Fruit fly (Drosophila melanogaster) whole organism, prepupa: ENCODE data around the gene CG33688.
A peak's percentile ranks its signal among the peaks of the same experiment; 100 is the strongest.

Experiments
- Blimp-1 ChIP-seq: fragments of 200-800 bp; sonication (Bioruptor generic); optimal IDR thresholded peaks from 3 replicates; lab custom pipeline; 2017; ENCODE audit warnings: missing biosample characterization, missing genetic modification characterization, mild to moderate bottlenecking, moderate library complexity, missing genetic modification reagents
- CG10631 ChIP-seq: fragments of 200-800 bp; sonication (Bioruptor generic); optimal IDR thresholded peaks from 2 replicates; lab custom pipeline; 2016; ENCODE audit warnings: missing biosample characterization, missing genetic modification characterization
- CG10669 ChIP-seq: fragments of 200-800 bp; sonication (Bioruptor generic); optimal IDR thresholded peaks from 3 replicates; lab custom pipeline; 2018; ENCODE audit warnings: missing biosample characterization, mild to moderate bottlenecking, missing genetic modification characterization, moderate library complexity
- CG11762 ChIP-seq: fragments of 200-800 bp; sonication (Bioruptor generic); optimal IDR thresholded peaks from 3 replicates; lab custom pipeline; 2016; ENCODE audit warnings: missing biosample characterization, missing genetic modification characterization; ENCODE audit not compliant: insufficient read depth
- CG11902 ChIP-seq: fragments of 200-800 bp; sonication (Bioruptor generic); optimal IDR thresholded peaks from 3 replicates; lab custom pipeline; 2016; ENCODE audit warnings: missing biosample characterization, missing genetic modification characterization
- CG15336 ChIP-seq: fragments of 200-800 bp; sonication (Bioruptor generic); IDR thresholded peaks from 2 replicates; pipeline ENCODE4 v1.3.6; 2022; ENCODE audit warnings: missing biosample characterization, missing genetic modification characterization
- CG1621 ChIP-seq: fragments of 200-800 bp; sonication (Bioruptor generic); optimal IDR thresholded peaks from 3 replicates; lab custom pipeline; 2018; ENCODE audit warnings: missing biosample characterization, mild to moderate bottlenecking, missing genetic modification characterization
- CG16779 ChIP-seq: fragments of 200-800 bp; sonication (Bioruptor generic); optimal IDR thresholded peaks from 3 replicates; lab custom pipeline; 2017; ENCODE audit warnings: missing biosample characterization, mild to moderate bottlenecking, missing genetic modification characterization
- CG3032 ChIP-seq: fragments of 200-800 bp; optimal IDR thresholded peaks from 2 replicates; lab custom pipeline; 2019; ENCODE audit warnings: missing biosample characterization, mild to moderate bottlenecking, missing genetic modification characterization, moderate library complexity
- CG34406 ChIP-seq: fragments of 200-800 bp; sonication (Bioruptor generic); optimal IDR thresholded peaks from 3 replicates; lab custom pipeline; 2016; ENCODE audit warnings: missing biosample characterization, missing genetic modification characterization
- CG3919 ChIP-seq: fragments of 200-800 bp; sonication (Bioruptor generic); optimal IDR thresholded peaks from 3 replicates; lab custom pipeline; 2016; ENCODE audit warnings: missing biosample characterization, missing genetic modification characterization
- CG6163 ChIP-seq: fragments of 200-800 bp; sonication (Bioruptor generic); IDR thresholded peaks from 3 replicates; pipeline ENCODE4 v1.3.6; 2022; ENCODE audit warnings: missing biosample characterization, missing genetic modification characterization
- CG6276 ChIP-seq: fragments of 200-800 bp; sonication (Bioruptor generic); optimal IDR thresholded peaks from 2 replicates; lab custom pipeline; 2017; ENCODE audit warnings: missing biosample characterization, mild to moderate bottlenecking, missing genetic modification characterization
- CG6792 ChIP-seq: fragments of 200-800 bp; sonication (Bioruptor generic); optimal IDR thresholded peaks from 3 replicates; lab custom pipeline; 2016; ENCODE audit warnings: missing biosample characterization, missing genetic modification characterization
- CG6808 ChIP-seq: fragments of 200-800 bp; sonication (Bioruptor generic); optimal IDR thresholded peaks from 3 replicates; lab custom pipeline; 2017; ENCODE audit warnings: missing biosample characterization, missing genetic modification characterization, mild to moderate bottlenecking, moderate library complexity, missing genetic modification reagents
- CG6854 ChIP-seq: fragments of 200-800 bp; sonication (Bioruptor generic); optimal IDR thresholded peaks from 2 replicates; lab custom pipeline; 2017; ENCODE audit warnings: missing biosample characterization, mild to moderate bottlenecking, missing genetic modification characterization
- CG7368 ChIP-seq: fragments of 200-800 bp; sonication (Bioruptor generic); optimal IDR thresholded peaks from 3 replicates; lab custom pipeline; 2016; ENCODE audit warnings: missing biosample characterization, missing genetic modification characterization
- CG8119 ChIP-seq: fragments of 200-800 bp; sonication (Bioruptor generic); IDR thresholded peaks from 3 replicates; pipeline ENCODE4 v1.3.6; 2022; ENCODE audit warnings: missing biosample characterization, missing genetic modification characterization
- CG8319 ChIP-seq: fragments of 200-800 bp; sonication (Bioruptor generic); optimal IDR thresholded peaks from 3 replicates; lab custom pipeline; 2016; ENCODE audit warnings: missing biosample characterization, missing genetic modification characterization
- CG8632 ChIP-seq: fragments of 200-800 bp; sonication (Bioruptor generic); optimal IDR thresholded peaks from 3 replicates; lab custom pipeline; 2016; ENCODE audit warnings: missing biosample characterization, missing genetic modification characterization
- CG9139 ChIP-seq: fragments of 200-800 bp; sonication (Bioruptor generic); optimal IDR thresholded peaks from 3 replicates; lab custom pipeline; 2017; ENCODE audit warnings: missing biosample characterization, mild to moderate bottlenecking, missing genetic modification characterization
- Eip75B ChIP-seq: fragments of 200-800 bp; sonication (Bioruptor generic); optimal IDR thresholded peaks from 3 replicates; lab custom pipeline; 2016; ENCODE audit warnings: missing biosample characterization, missing genetic modification characterization
- Eip78C ChIP-seq: fragments of 200-800 bp; sonication (Bioruptor generic); peaks from one replicate; lab custom pipeline; 2016; ENCODE audit warnings: missing biosample characterization, missing genetic modification characterization
- Eip93F ChIP-seq: fragments of 200-800 bp; sonication (Bioruptor generic); optimal IDR thresholded peaks from 2 replicates; lab custom pipeline; 2016; ENCODE audit warnings: missing biosample characterization, mild to moderate bottlenecking, missing genetic modification characterization
- Ets21C ChIP-seq: fragments of 200-800 bp; sonication (Bioruptor generic); optimal IDR thresholded peaks from 3 replicates; lab custom pipeline; 2016; ENCODE audit warnings: missing biosample characterization, missing genetic modification characterization
- Ets96B ChIP-seq: fragments of 200-800 bp; optimal IDR thresholded peaks from 2 replicates; lab custom pipeline; 2019; ENCODE audit warnings: missing biosample characterization, mild to moderate bottlenecking, missing genetic modification characterization, moderate library complexity
- Gug ChIP-seq: fragments of 200-800 bp; sonication (Bioruptor generic); IDR thresholded peaks from 2 replicates; pipeline ENCODE4 v1.3.6; 2022; ENCODE audit warnings: missing biosample characterization, missing genetic modification characterization
- Hr38 ChIP-seq: sonication (Bioruptor generic); optimal IDR thresholded peaks from 2 replicates; lab custom pipeline; 2016; ENCODE audit warnings: missing biosample characterization, missing genetic modification characterization
- Hr39 ChIP-seq: fragments of 200-800 bp; sonication (Bioruptor generic); optimal IDR thresholded peaks from 2 replicates; lab custom pipeline; 2016; ENCODE audit warnings: missing biosample characterization, missing genetic modification characterization
- Lpt ChIP-seq: fragments of 200-800 bp; sonication (Bioruptor generic); optimal IDR thresholded peaks from 3 replicates; lab custom pipeline; 2016; ENCODE audit warnings: missing biosample characterization, missing genetic modification characterization
- Met ChIP-seq: fragments of 200-800 bp; sonication (Bioruptor generic); optimal IDR thresholded peaks from 3 replicates; lab custom pipeline; 2016; ENCODE audit warnings: missing biosample characterization, missing genetic modification characterization
- OdsH ChIP-seq: fragments of 200-800 bp; sonication (Bioruptor generic); optimal IDR thresholded peaks from 3 replicates; lab custom pipeline; 2016; ENCODE audit warnings: missing biosample characterization, missing genetic modification characterization
- Smox ChIP-seq: fragments of 200-800 bp; sonication (Bioruptor generic); optimal IDR thresholded peaks from 3 replicates; lab custom pipeline; 2016; ENCODE audit warnings: missing biosample characterization, missing genetic modification characterization
- Sox102F ChIP-seq: fragments of 200-800 bp; sonication (Bioruptor generic); optimal IDR thresholded peaks from 2 replicates; lab custom pipeline; 2016; ENCODE audit warnings: missing biosample characterization, mild to moderate bottlenecking, missing genetic modification characterization
- Sox14 ChIP-seq: fragments of 200-800 bp; sonication (Bioruptor generic); optimal IDR thresholded peaks from 3 replicates; lab custom pipeline; 2016; ENCODE audit warnings: missing biosample characterization, missing genetic modification characterization
- Sox15 ChIP-seq: fragments of 200-800 bp; sonication (Bioruptor generic); optimal IDR thresholded peaks from 3 replicates; lab custom pipeline; 2016; ENCODE audit warnings: missing biosample characterization, missing genetic modification characterization
- achi ChIP-seq: fragments of 200-800 bp; sonication (Bioruptor generic); optimal IDR thresholded peaks from 3 replicates; lab custom pipeline; 2016; ENCODE audit warnings: missing biosample characterization, missing genetic modification characterization
- acj6 ChIP-seq: fragments of 200-800 bp; sonication (Bioruptor generic); optimal IDR thresholded peaks from 3 replicates; lab custom pipeline; 2016; ENCODE audit warnings: missing biosample characterization, missing genetic modification characterization
- dac ChIP-seq: fragments of 200-800 bp; sonication (Bioruptor generic); optimal IDR thresholded peaks from 2 replicates; lab custom pipeline; 2017; ENCODE audit warnings: missing biosample characterization, mild to moderate bottlenecking, missing genetic modification characterization
- eg ChIP-seq: fragments of 200-800 bp; sonication (Bioruptor generic); IDR thresholded peaks from 3 replicates; pipeline ENCODE4 v1.3.6; 2022; ENCODE audit warnings: missing biosample characterization, missing genetic modification characterization
- esn ChIP-seq: fragments of 200-800 bp; sonication (Bioruptor generic); optimal IDR thresholded peaks from 2 replicates; lab custom pipeline; 2016; ENCODE audit warnings: missing biosample characterization, mild to moderate bottlenecking, missing genetic modification characterization, moderate library complexity
- fd59A ChIP-seq: fragments of 200-800 bp; sonication (Bioruptor generic); optimal IDR thresholded peaks from 2 replicates; lab custom pipeline; 2017; ENCODE audit warnings: missing biosample characterization, mild to moderate bottlenecking, missing genetic modification characterization, missing genetic modification reagents
- fd85E ChIP-seq: fragments of 200-800 bp; sonication (Bioruptor generic); optimal IDR thresholded peaks from 3 replicates; lab custom pipeline; 2016; ENCODE audit warnings: missing biosample characterization, missing genetic modification characterization
- net ChIP-seq: fragments of 200-800 bp; sonication (Bioruptor generic); optimal IDR thresholded peaks from 3 replicates; lab custom pipeline; 2016; ENCODE audit warnings: missing biosample characterization, missing genetic modification characterization
- pdm3 ChIP-seq: fragments of 200-800 bp; sonication (Bioruptor generic); optimal IDR thresholded peaks from 3 replicates; lab custom pipeline; 2016; ENCODE audit warnings: missing biosample characterization, missing genetic modification characterization
- spab ChIP-seq: fragments of 200-800 bp; sonication (Bioruptor generic); optimal IDR thresholded peaks from 2 replicates; lab custom pipeline; 2017; ENCODE audit warnings: missing biosample characterization, mild to moderate bottlenecking, missing genetic modification characterization, missing genetic modification reagents
- ss ChIP-seq, 2 experiments: fragments of 200-800 bp; sonication (Bioruptor generic); optimal IDR thresholded peaks; 2 replicates in 1 of 2; 3 replicates in 1 of 2; lab custom pipeline; 2017 to 2018; ENCODE audit warnings: mild to moderate bottlenecking in 2 of 2, missing biosample characterization in 2 of 2, missing genetic modification characterization in 2 of 2, moderate library complexity in 1 of 2
- svp ChIP-seq: fragments of 200-800 bp; sonication (Bioruptor generic); peaks from one replicate; lab custom pipeline; 2016; ENCODE audit warnings: missing biosample characterization, missing genetic modification characterization
- vri ChIP-seq: fragments of 200-800 bp; sonication (Bioruptor generic); optimal IDR thresholded peaks from 3 replicates; lab custom pipeline; 2016; ENCODE audit warnings: missing biosample characterization, mild to moderate bottlenecking, missing genetic modification characterization

Gene CG33688

DNA sequence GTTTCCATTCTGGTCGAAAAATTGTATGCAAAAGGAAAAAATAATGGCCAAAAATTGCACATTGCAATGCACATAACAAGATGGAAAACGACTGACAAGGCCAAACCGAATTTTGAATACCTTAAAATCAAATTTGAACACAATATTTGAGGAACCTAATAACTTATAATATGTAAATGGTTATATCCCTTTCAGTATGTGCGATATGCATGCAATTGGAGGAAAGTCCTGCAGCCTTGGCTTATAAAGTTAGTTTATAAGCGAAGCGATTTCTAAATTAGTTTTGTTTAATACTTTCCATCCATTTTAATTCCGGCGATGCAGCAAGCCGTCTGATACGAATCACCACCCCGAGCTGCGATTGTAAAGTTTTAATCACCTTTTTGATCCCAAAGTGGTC, 26.2 kb downstream of the CG33688 start:
- TF ChIP-seq Eip78C (GFP tag; lab: Kevin White, UChicago) = peak; percentile 60
- TF ChIP-seq ss (GFP tag; optimal IDR thresholded peaks at IDR 0.05; lab: Kevin White, UChicago) = no peak
- TF ChIP-seq CG7368 (GFP tag; lab: Kevin White, UChicago) = no peak
- peak; percentile 64 for TF ChIP-seq svp
- TF ChIP-seq, all 60 proteins: peak for 2

DNA sequence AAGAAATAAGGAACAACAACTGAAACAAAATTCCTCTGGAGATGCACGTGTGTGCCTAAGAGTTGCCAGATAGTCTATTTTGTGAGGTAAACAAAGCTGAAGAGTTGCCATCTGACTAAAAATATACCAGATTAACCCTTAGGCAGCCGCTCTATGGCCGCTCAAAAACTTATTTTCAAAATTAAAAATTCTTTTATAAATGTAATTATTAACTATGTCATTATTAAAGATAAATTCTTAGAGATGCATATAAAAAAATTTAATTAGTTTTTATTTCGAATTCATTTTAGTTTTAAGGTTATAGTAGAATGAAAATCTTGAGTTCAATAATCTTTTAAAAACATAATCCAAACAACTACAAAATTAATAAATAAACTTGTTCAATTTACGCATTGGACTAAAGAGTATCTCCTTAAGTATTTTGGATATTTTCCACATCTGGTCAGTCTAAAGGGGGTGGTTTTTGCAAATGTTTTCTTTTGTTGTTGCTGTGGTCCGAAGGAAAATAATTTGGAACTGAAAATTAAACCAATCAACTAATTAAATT, 29.7 kb downstream of the CG33688 start, which contains the start of gene Tmx3:
Tmx3 (plus strand) TSS at position 442 of the 547 bp plus-strand sequence.
- peak; percentile 82 for TF ChIP-seq CG34406
- peak; percentile 78 for TF ChIP-seq achi (GFP tag; lab: Kevin White, UChicago)
- TF ChIP-seq CG1621 (tag; lab: Kevin White, UChicago) = no peak
- TF ChIP-seq Sox14 (GFP tag; lab: Kevin White, UChicago) = peak; percentile 69
- peak; percentile 92 for TF ChIP-seq Eip78C (GFP tag; lab: Kevin White, UChicago)
- TF ChIP-seq CG6808 = peak; percentile 53
- TF ChIP-seq eg = no peak; the same call in 1 of the 3 replicates
- no peak for TF ChIP-seq Smox (GFP tag; lab: Kevin White, UChicago)
- peak; percentile 69 for TF ChIP-seq Hr39 (GFP tag; lab: Kevin White, UChicago)
- peak; percentile 42 for TF ChIP-seq Blimp-1 (GFP tag; lab: Kevin White, UChicago)
- TF ChIP-seq spab (GFP tag; lab: Kevin White, UChicago) = no peak
- peak; percentile 80 for TF ChIP-seq pdm3 (GFP tag; lab: Kevin White, UChicago)
- TF ChIP-seq CG3032 (tag; lab: Kevin White, UChicago) = peak; percentile 89
- no peak for TF ChIP-seq fd85E
- peak; percentile 64 for TF ChIP-seq CG11902 (GFP tag; lab: Kevin White, UChicago)
- peak; percentile 39 for TF ChIP-seq CG7368 (GFP tag; lab: Kevin White, UChicago)
- no peak for TF ChIP-seq Hr38 (GFP tag; lab: Kevin White, UChicago)
- peak; percentile 52 for TF ChIP-seq fd59A (GFP tag; lab: Kevin White, UChicago)
- TF ChIP-seq acj6 = peak; percentile 86
- TF ChIP-seq CG6792 (GFP tag; lab: Kevin White, UChicago) = peak; percentile 80
- TF ChIP-seq Sox15 = peak; percentile 74
- peak; percentile 29 for TF ChIP-seq Eip93F (GFP tag; lab: Kevin White, UChicago)
- TF ChIP-seq OdsH (GFP tag; lab: Kevin White, UChicago) = peak; percentile 89
- peak; percentile 83 for TF ChIP-seq esn (GFP tag; lab: Kevin White, UChicago)
- TF ChIP-seq vri (GFP tag; lab: Kevin White, UChicago) = no peak
- TF ChIP-seq CG8632 (GFP tag; lab: Kevin White, UChicago) = peak; percentile 80
- TF ChIP-seq CG8319 (GFP tag; lab: Kevin White, UChicago) = peak; percentile 44
- peak; percentile 60 for TF ChIP-seq Ets21C (GFP tag; lab: Kevin White, UChicago)
- TF ChIP-seq CG6276 (GFP tag; lab: Kevin White, UChicago) = no peak
- TF ChIP-seq dac (GFP tag; lab: Kevin White, UChicago) = peak; percentile 65
- TF ChIP-seq Sox102F (GFP tag; lab: Kevin White, UChicago) = peak; percentile 58
- peak; percentile 76 for TF ChIP-seq Met
- TF ChIP-seq CG10669 (GFP tag; lab: Kevin White, UChicago) = peak; percentile 71
- peak; percentile 41 for TF ChIP-seq CG11762
- peak; percentile 93; the same call in 2 of the 3 replicates for TF ChIP-seq CG6163 (GFP tag; lab: Robert Waterston, UW)
- peak; percentile 67 for TF ChIP-seq Eip75B (GFP tag; lab: Kevin White, UChicago)
- peak; percentile 89 for TF ChIP-seq Gug
- no peak for TF ChIP-seq CG6854 (GFP tag; lab: Kevin White, UChicago)
- no peak for TF ChIP-seq CG16779 (tag; lab: Kevin White, UChicago)
- peak; percentile 84; the same call in 2 of the 3 replicates for TF ChIP-seq CG8119
- peak; percentile 55 for TF ChIP-seq CG3919 (GFP tag; lab: Kevin White, UChicago)
- peak; percentile 75 for TF ChIP-seq net (GFP tag; lab: Kevin White, UChicago)
- TF ChIP-seq Lpt (GFP tag; lab: Kevin White, UChicago) = no peak
- TF ChIP-seq CG10631 (GFP tag; lab: Kevin White, UChicago) = peak; percentile 91
- peak; percentile 85 for TF ChIP-seq CG15336 (GFP tag; lab: Robert Waterston, UW)
- TF ChIP-seq svp = peak; percentile 90
- TF ChIP-seq CG9139 (GFP tag; lab: Kevin White, UChicago) = no peak
- peak; percentile 86 for TF ChIP-seq Ets96B
